Worm (Caenorhabditis elegans): ENCODE results near the gene C49C3.21.

DNA sequence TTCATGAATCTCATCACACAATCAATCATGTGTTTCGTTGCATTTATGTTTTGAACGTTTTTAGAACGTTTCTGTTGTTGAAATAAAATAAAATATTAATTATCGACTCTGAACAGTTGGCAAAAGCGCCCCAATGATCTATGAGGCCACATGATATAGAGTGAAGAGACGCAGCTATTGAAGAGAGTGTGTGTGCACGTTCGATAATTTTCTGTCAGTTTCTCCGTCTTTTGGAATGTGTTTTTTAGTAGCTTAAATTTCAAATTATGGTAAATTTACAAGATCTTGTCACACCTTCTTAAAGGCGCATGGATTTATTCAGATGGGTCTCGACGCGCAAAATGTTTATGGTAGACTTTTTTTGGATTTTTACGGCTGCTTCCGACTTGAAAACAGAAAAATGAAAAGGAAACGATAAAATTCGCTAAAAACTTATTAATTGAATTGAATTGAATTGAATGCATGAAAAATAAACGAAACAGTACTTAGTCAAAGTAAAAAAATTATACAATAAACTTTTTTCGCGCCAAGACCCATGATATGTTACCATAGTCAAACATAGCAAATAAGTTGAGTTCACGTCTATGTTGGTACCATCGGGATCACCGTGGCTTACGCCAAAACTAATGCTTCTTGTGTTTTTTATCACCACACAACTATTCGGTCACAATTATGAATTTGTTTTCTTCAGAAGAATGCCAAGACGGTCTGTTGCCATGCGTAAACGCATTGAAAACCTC lies 9.1 kb upstream of the C49C3.21 start, which contains the start of gene C49C3.15:
- TF ChIP-seq him-1 (tag; optimal IDR thresholded peaks at IDR 0.05) (no peak), W03F9.2 (tag; optimal IDR thresholded peaks at IDR 0.05) (no peak), dao-5 (tag; optimal IDR thresholded peaks at IDR 0.05) (no peak)
